Worm (Caenorhabditis elegans): ENCODE measurements around the gene hach-1.

DNA sequence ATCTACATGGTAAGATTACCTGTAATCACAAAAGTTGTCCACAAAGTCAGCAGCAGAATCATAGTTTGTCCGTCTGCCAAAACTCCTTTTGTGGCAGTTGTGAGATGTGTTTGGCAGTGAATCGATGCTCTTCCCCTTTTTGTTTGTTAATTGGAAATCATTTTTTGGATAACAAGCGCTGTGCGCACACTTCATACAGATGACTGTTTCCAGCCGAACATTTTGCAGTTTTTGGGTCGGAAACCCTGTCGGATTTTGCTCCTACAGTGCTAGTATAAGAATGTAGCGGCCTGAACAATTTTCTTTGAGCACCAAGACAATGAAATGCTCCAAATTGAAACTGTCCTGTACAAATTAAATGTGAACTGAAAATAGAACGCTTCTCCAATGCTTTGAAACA lies 46.6 kb upstream of the hach-1 start, which contains the start of gene D1044.7:
- no peak for TF ChIP-seq ama-1 (optimal IDR thresholded peaks at IDR 0.05)
- no peak for TF ChIP-seq nhr-76 (tag; optimal IDR thresholded peaks at IDR 0.05)
- TF ChIP-seq nhr-28 (tag; optimal IDR thresholded peaks at IDR 0.05) = no peak
- no peak for TF ChIP-seq nhr-11 (tag; optimal IDR thresholded peaks at IDR 0.05)
- no peak for TF ChIP-seq mdl-1 (tag; optimal IDR thresholded peaks at IDR 0.05)
- TF ChIP-seq nhr-12 (tag; optimal IDR thresholded peaks at IDR 0.05) = no peak
- no peak for TF ChIP-seq fos-1 (tag; optimal IDR thresholded peaks at IDR 0.05)
- no peak for TF ChIP-seq aly-2 (tag; optimal IDR thresholded peaks at IDR 0.05)
- TF ChIP-seq pqm-1 (tag; optimal IDR thresholded peaks at IDR 0.05) = no peak
- no peak for TF ChIP-seq ceh-82 (tag; optimal IDR thresholded peaks at IDR 0.05)
- no peak for TF ChIP-seq ceh-9 (tag; optimal IDR thresholded peaks at IDR 0.05)
- no peak for TF ChIP-seq ceh-28 (tag; optimal IDR thresholded peaks at IDR 0.05)

Measured in whole organism, L3 larva.